Worm (Caenorhabditis elegans) whole organism, L1 larva: Measurements from ENCODE around the gene lin-13.

Source experiments
- C34B4.2 ChIP-seq: sonication (generic microtip); optimal IDR thresholded peaks from 2 replicates; lab custom pipeline; 2017; ENCODE audit warnings: mild to moderate bottlenecking, missing genetic modification characterization, missing compliant biosample characterization
- F16B12.6 ChIP-seq: fragments of 150-350 bp; optimal IDR thresholded peaks from 2 replicates; lab custom pipeline; 2014; ENCODE audit warnings: missing biosample characterization, missing genetic modification characterization
- aly-2 ChIP-seq: fragments of 150-350 bp; optimal IDR thresholded peaks from 2 replicates; lab custom pipeline; 2014; ENCODE audit warnings: missing biosample characterization, missing genetic modification characterization
- ama-1 ChIP-seq: fragments of 150-350 bp; optimal IDR thresholded peaks from 2 replicates; lab custom pipeline; 2014
- blmp-1 ChIP-seq: fragments of 150-350 bp; optimal IDR thresholded peaks from 2 replicates; lab custom pipeline; 2014; ENCODE audit warnings: missing biosample characterization, missing genetic modification characterization
- ceh-90 ChIP-seq: sonication (generic microtip); optimal IDR thresholded peaks from 2 replicates; lab custom pipeline; 2016; ENCODE audit warnings: missing genetic modification characterization, missing compliant biosample characterization
- ces-1 ChIP-seq: fragments of 150-350 bp; optimal IDR thresholded peaks from 2 replicates; lab custom pipeline; 2014; ENCODE audit warnings: missing biosample characterization, missing genetic modification reagents, missing genetic modification characterization
- dsc-1 ChIP-seq: sonication (generic microtip); optimal IDR thresholded peaks from 2 replicates; lab custom pipeline; 2016; ENCODE audit warnings: mild to moderate bottlenecking, missing genetic modification characterization, missing compliant biosample characterization
- efl-1 ChIP-seq, 4 experiments: fragments of 150-350 bp; optimal IDR thresholded peaks in 3 of 4; peaks in 1 of 4; 1 replicate in 1 of 4; 2 replicates in 3 of 4; lab custom pipeline; 2014; ENCODE audit warnings: missing biosample characterization in 2 of 4, missing genetic modification characterization in 2 of 4, missing genetic modification reagents in 2 of 4
- efl-3 ChIP-seq: fragments of 200-800 bp; sonication (Bioruptor generic); optimal IDR thresholded peaks from 2 replicates; lab custom pipeline; 2018; ENCODE audit warnings: mild to moderate bottlenecking, missing genetic modification characterization, missing compliant biosample characterization
- egl-13 ChIP-seq: sonication (generic microtip); optimal IDR thresholded peaks from 2 replicates; lab custom pipeline; 2016; ENCODE audit warnings: missing genotype, missing genetic modification reagents, missing genetic modification characterization, missing compliant biosample characterization
- egl-27 ChIP-seq, 2 experiments: fragments of 150-350 bp in 1 of 2; sonication (generic microtip); optimal IDR thresholded peaks; 3 replicates each; lab custom pipeline; 2017 to 2018; ENCODE audit warnings: missing biosample characterization in 2 of 2, missing genetic modification characterization in 2 of 2, missing genetic modification reagents in 2 of 2
- ets-5 ChIP-seq: fragments of 200-800 bp; sonication (Bioruptor generic); IDR thresholded peaks from 2 replicates; pipeline ENCODE4 v1.3.6; 2022; ENCODE audit warnings: missing genetic modification characterization, missing compliant biosample characterization
- fkh-10 ChIP-seq: sonication (generic microtip); optimal IDR thresholded peaks from 2 replicates; lab custom pipeline; 2017; ENCODE audit warnings: missing biosample characterization, missing genetic modification reagents, missing genetic modification characterization
- fkh-4 ChIP-seq: sonication (generic microtip); optimal IDR thresholded peaks from 2 replicates; lab custom pipeline; 2016; ENCODE audit warnings: missing compliant biosample characterization, missing genetic modification characterization, borderline replicate concordance
- fkh-8 ChIP-seq: sonication (generic microtip); optimal IDR thresholded peaks from 2 replicates; lab custom pipeline; 2016; ENCODE audit warnings: mild to moderate bottlenecking, missing genetic modification characterization, missing compliant biosample characterization
- grh-1 ChIP-seq: fragments of 200-800 bp; sonication (Bioruptor generic); IDR thresholded peaks from 2 replicates; pipeline ENCODE4 v1.3.6; 2022; ENCODE audit warnings: missing genetic modification reagents, missing genetic modification characterization, missing compliant biosample characterization
- hlh-17 ChIP-seq: fragments of 200-800 bp; sonication (Bioruptor generic); optimal IDR thresholded peaks from 2 replicates; lab custom pipeline; 2018; ENCODE audit warnings: missing genetic modification characterization, mild to moderate bottlenecking, missing compliant biosample characterization, moderate library complexity, borderline replicate concordance
- hlh-4 ChIP-seq: sonication (generic microtip); optimal IDR thresholded peaks from 2 replicates; lab custom pipeline; 2016; ENCODE audit warnings: mild to moderate bottlenecking, missing genetic modification characterization, missing compliant biosample characterization
- irx-1 ChIP-seq: sonication (generic microtip); optimal IDR thresholded peaks from 2 replicates; lab custom pipeline; 2016; ENCODE audit warnings: missing genetic modification characterization, missing compliant biosample characterization
- isw-1 ChIP-seq: fragments of 200-800 bp; sonication (Bioruptor generic); IDR thresholded peaks from 2 replicates; pipeline ENCODE4 v1.3.6; 2022; ENCODE audit warnings: missing genetic modification characterization, missing compliant biosample characterization
- lin-14 ChIP-seq: fragments of 200-800 bp; sonication (Bioruptor generic); optimal IDR thresholded peaks from 2 replicates; lab custom pipeline; 2018; ENCODE audit warnings: mild to moderate bottlenecking, missing genetic modification characterization, moderate library complexity, missing compliant biosample characterization
- lin-15B ChIP-seq: fragments of 150-350 bp; sonication (generic microtip); optimal IDR thresholded peaks from 3 replicates; lab custom pipeline; 2014; ENCODE audit warnings: missing biosample characterization, missing genetic modification characterization
- lin-39 ChIP-seq: fragments of 150-350 bp; optimal IDR thresholded peaks from 2 replicates; lab custom pipeline; 2014; ENCODE audit warnings: missing biosample characterization, missing genetic modification reagents, missing genetic modification characterization
- lir-3 ChIP-seq: sonication (generic microtip); optimal IDR thresholded peaks from 2 replicates; lab custom pipeline; 2016; ENCODE audit warnings: mild to moderate bottlenecking, missing genetic modification characterization, moderate library complexity, missing compliant biosample characterization; ENCODE audit not compliant: poor library complexity
- lsy-2 ChIP-seq, 2 experiments: fragments of 150-350 bp; optimal IDR thresholded peaks; 2 replicates each; lab custom pipeline; 2014; ENCODE audit warnings: missing biosample characterization in 2 of 2, missing genetic modification characterization in 2 of 2
- mdl-1 ChIP-seq, 2 experiments: fragments of 150-350 bp; optimal IDR thresholded peaks; 2 replicates each; lab custom pipeline; 2014 to 2017; ENCODE audit warnings: missing biosample characterization in 2 of 2, missing genetic modification characterization in 2 of 2, inconsistent platforms in 1 of 2
- mef-2 ChIP-seq: fragments of 150-350 bp; optimal IDR thresholded peaks from 2 replicates; lab custom pipeline; 2014; ENCODE audit warnings: missing biosample characterization, missing genetic modification characterization
- nhr-12 ChIP-seq: sonication (generic microtip); optimal IDR thresholded peaks from 2 replicates; lab custom pipeline; 2017; ENCODE audit warnings: missing biosample characterization, missing genetic modification characterization
- nhr-28 ChIP-seq: fragments of 150-350 bp; optimal IDR thresholded peaks from 2 replicates; lab custom pipeline; 2014; ENCODE audit warnings: missing biosample characterization, missing genetic modification characterization
- nhr-77 ChIP-seq: fragments of 150-350 bp; optimal IDR thresholded peaks from 2 replicates; lab custom pipeline; 2014; ENCODE audit warnings: missing biosample characterization, missing genetic modification characterization
- nhr-85 ChIP-seq: sonication (generic microtip); peaks from one replicate; lab custom pipeline; 2016; ENCODE audit warnings: missing genetic modification characterization, inconsistent platforms, missing compliant biosample characterization
- pag-3 ChIP-seq: sonication (generic microtip); optimal IDR thresholded peaks from 2 replicates; lab custom pipeline; 2017; ENCODE audit warnings: missing genetic modification characterization, mild to moderate bottlenecking, missing compliant biosample characterization, antibody characterized with exemption, borderline replicate concordance; ENCODE audit not compliant: insufficient read depth
- pqm-1 ChIP-seq: sonication (generic microtip); optimal IDR thresholded peaks from 3 replicates; lab custom pipeline; 2017; ENCODE audit warnings: missing biosample characterization, missing genetic modification characterization
- snpc-4 ChIP-seq: fragments of 150-350 bp; optimal IDR thresholded peaks from 2 replicates; lab custom pipeline; 2014; ENCODE audit warnings: missing biosample characterization, missing genetic modification characterization
- snu-23 ChIP-seq: sonication (generic microtip); optimal IDR thresholded peaks from 2 replicates; lab custom pipeline; 2016; ENCODE audit warnings: missing genetic modification characterization, missing compliant biosample characterization
- sptf-1 ChIP-seq: fragments of 150-350 bp; optimal IDR thresholded peaks from 2 replicates; lab custom pipeline; 2014; ENCODE audit warnings: missing biosample characterization, missing genetic modification characterization
- swsn-7 ChIP-seq: sonication (generic microtip); optimal IDR thresholded peaks from 2 replicates; lab custom pipeline; 2016; ENCODE audit warnings: missing genetic modification characterization, missing compliant biosample characterization
- tbx-2 ChIP-seq: sonication (generic microtip); optimal IDR thresholded peaks from 2 replicates; lab custom pipeline; 2016; ENCODE audit warnings: missing genetic modification characterization, missing compliant biosample characterization
- unc-86 ChIP-seq: sonication (generic microtip); optimal IDR thresholded peaks from 2 replicates; lab custom pipeline; 2016; ENCODE audit warnings: missing genetic modification characterization, missing compliant biosample characterization
- zip-4 ChIP-seq: fragments of 200-800 bp; sonication (Bioruptor generic); optimal IDR thresholded peaks from 2 replicates; lab custom pipeline; 2018; ENCODE audit warnings: mild to moderate bottlenecking, missing genetic modification characterization, moderate library complexity, missing compliant biosample characterization
- ztf-11 ChIP-seq, 2 experiments: sonication (generic microtip); optimal IDR thresholded peaks; 2 replicates each; lab custom pipeline; 2016 to 2017; ENCODE audit warnings: missing genetic modification characterization in 2 of 2, missing biosample characterization in 1 of 2, missing compliant biosample characterization in 1 of 2
- ztf-4 ChIP-seq: fragments of 150-350 bp; optimal IDR thresholded peaks from 2 replicates; lab custom pipeline; 2014; ENCODE audit warnings: missing biosample characterization, missing genetic modification characterization

The lin-13 gene

DNA sequence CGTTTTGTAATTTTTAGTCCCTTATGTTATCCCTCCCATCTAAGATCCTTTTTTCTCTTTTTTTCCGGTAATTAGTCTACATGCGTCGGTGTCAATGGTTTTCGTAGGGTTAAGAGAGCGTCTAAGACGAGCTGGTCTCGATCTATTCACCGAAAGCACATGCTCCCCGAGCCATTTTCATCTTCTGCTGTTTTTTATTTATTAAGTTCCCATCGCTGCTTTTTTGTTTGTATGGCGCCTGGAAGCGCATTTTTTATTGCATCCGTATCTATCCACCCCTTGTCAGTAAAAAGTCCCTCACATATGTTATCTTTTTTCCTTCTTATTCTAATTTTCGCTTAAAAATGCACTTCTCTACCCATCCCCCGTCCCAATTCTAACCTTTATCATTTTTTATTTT lies 27.5 kb upstream of the lin-13 start:
- TF ChIP-seq efl-3 (GFP tag; lab: Kevin White, UChicago): no peak
- TF ChIP-seq pag-3: no peak
- TF ChIP-seq mdl-1 (tag; optimal IDR thresholded peaks at IDR 0.05; lab: Kevin White, UChicago): no peak
- TF ChIP-seq ztf-4: no peak
- TF ChIP-seq lir-3 (tag; lab: Kevin White, UChicago): no peak
- TF ChIP-seq snpc-4: no peak
- no peak for TF ChIP-seq fkh-10 (GFP tag; lab: Kevin White, UChicago)
- TF ChIP-seq F16B12.6 (tag; lab: Kevin White, UChicago): no peak

DNA sequence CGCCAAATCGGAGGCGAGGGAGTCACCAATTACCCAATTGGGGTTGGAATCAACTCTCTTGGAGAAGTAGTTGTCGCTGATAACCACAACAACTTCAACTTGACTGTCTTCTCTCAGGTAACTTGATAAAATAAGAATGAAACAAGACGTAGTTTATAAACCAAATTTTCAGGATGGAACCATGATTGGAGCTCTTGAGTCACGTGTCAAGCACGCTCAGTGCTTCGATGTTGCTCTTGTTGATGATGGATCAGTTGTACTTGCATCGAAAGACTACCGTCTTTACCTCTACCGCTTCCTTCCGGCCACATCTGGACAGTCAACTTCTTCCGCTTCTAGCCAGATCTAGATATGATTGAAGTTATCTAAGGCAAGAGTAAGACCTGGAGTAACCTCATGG lies 26.7 kb upstream of the lin-13 start:
- no peak for TF ChIP-seq ceh-90
- TF ChIP-seq fkh-8: no peak
- TF ChIP-seq swsn-7 (tag; lab: Kevin White, UChicago): no peak
- no peak for TF ChIP-seq lin-15B (tag; lab: Kevin White, UChicago)
- TF ChIP-seq efl-1 (optimal IDR thresholded peaks at IDR 0.05; lab: Kevin White, UChicago): no peak
- TF ChIP-seq efl-1 (GFP tag; optimal IDR thresholded peaks at IDR 0.05 in 1 of 2; lab: Kevin White, UChicago): no peak
- no peak for TF ChIP-seq nhr-77 (tag; lab: Kevin White, UChicago)
- no peak for TF ChIP-seq aly-2
- TF ChIP-seq isw-1 (GFP tag; lab: Robert Waterston, UW): no peak
- no peak for TF ChIP-seq pqm-1 (tag; lab: Kevin White, UChicago)
- TF ChIP-seq unc-86 (tag; lab: Kevin White, UChicago): no peak
- TF ChIP-seq nhr-85 (tag; lab: Kevin White, UChicago): no peak
- no peak for TF ChIP-seq snpc-4
- TF ChIP-seq irx-1 (tag; lab: Kevin White, UChicago): no peak
- TF ChIP-seq grh-1 (GFP tag; lab: Robert Waterston, UW): no peak
- no peak for TF ChIP-seq egl-13
- TF ChIP-seq ets-5 (GFP tag; lab: Robert Waterston, UW): no peak
- no peak for TF ChIP-seq lin-39 (tag; lab: Kevin White, UChicago)
- TF ChIP-seq tbx-2: no peak
- TF ChIP-seq C34B4.2: no peak

DNA sequence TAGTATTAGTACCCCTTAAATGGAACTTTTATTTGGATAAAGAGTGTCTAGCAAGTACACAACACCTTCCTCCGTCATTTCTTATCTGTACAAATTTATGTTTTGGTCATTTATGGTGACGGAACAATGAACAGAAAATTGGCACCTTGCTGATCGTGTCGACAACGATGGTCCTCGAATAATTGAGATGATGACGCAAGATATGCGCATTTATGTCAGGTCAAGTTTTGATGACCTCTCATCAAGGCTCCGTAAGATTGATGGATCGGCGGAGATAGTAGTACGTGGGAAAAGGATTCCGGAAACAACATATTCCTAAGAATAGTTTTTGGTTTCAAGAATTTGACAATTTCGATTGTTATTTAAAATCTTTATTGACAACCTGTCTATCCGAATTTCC lies 24.8 kb upstream of the lin-13 start:
- no peak for TF ChIP-seq zip-4
- no peak for TF ChIP-seq hlh-17 (GFP tag; lab: Kevin White, UChicago)

DNA sequence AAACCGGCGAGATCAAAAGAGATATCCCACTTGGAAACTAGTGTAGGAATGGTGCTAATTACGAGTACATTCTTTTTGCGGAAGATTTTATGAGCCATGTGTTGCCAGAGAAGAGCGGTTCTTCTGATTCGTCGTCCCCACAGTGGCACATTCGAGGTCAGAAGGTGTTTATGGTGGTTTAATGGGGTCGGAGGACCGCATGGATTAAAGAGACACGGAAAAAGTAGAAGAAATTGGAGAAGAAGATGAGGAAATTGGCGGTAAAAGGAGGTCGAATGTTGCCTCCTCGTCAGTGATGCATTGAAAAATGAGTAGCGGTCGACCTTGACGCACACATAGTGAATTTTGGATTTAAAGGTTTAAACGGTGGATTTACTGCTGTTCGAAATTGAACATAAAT lies 24.3 kb upstream of the lin-13 start:
- TF ChIP-seq blmp-1 (peak; percentile 49), fkh-4 (no peak), lsy-2 (tag; optimal IDR thresholded peaks at IDR 0.05; lab: Kevin White, UChicago) (peak in 1 of 2 experiments; percentile 10), nhr-85 (tag; lab: Kevin White, UChicago) (peak; percentile 83), ets-5 (GFP tag; lab: Robert Waterston, UW) (no peak), ztf-11 (tag; optimal IDR thresholded peaks at IDR 0.05; lab: Kevin White, UChicago) (peak in 1 of 2 experiments; percentile 9), egl-27 (tag; optimal IDR thresholded peaks at IDR 0.05; lab: Kevin White, UChicago) (no peak), lin-14 (GFP tag; lab: Kevin White, UChicago) (peak; percentile 43)

DNA sequence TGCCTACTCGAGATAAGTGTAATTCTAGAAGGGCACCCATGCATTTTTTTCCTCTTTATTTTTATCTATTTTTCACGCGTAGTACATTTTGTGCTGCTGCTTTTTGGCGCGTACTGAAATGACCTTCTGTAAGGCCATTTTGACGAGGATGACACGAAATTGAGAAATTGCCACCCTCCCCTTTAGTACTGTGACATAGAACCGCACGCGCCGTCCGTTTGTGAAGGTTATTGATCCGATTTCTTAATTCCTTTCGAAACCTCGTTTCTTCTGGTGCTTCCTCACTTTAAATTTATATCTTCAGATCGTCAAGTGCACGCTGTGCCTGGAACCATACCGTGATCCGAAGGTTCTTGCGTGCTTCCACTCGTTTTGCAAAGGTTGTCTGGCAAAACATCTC lies 21.8 kb upstream of the lin-13 start:
- TF ChIP-seq isw-1 (GFP tag; lab: Robert Waterston, UW) (no peak), mdl-1 (tag; optimal IDR thresholded peaks at IDR 0.05; lab: Kevin White, UChicago) (no peak), tbx-2 (no peak), grh-1 (GFP tag; lab: Robert Waterston, UW) (no peak), lin-14 (GFP tag; lab: Kevin White, UChicago) (peak; percentile 54), nhr-85 (tag; lab: Kevin White, UChicago) (peak; percentile 53), pqm-1 (tag; lab: Kevin White, UChicago) (no peak), snu-23 (GFP tag; lab: Kevin White, UChicago) (peak; percentile 7), efl-1 (optimal IDR thresholded peaks at IDR 0.05; lab: Kevin White, UChicago) (no peak), efl-1 (GFP tag; optimal IDR thresholded peaks at IDR 0.05 in 1 of 2; lab: Kevin White, UChicago) (peak in 1 of 2 experiments; percentile 65), mef-2 (tag; lab: Kevin White, UChicago) (no peak), efl-3 (GFP tag; lab: Kevin White, UChicago) (no peak), nhr-28 (tag; lab: Kevin White, UChicago) (no peak), blmp-1 (no peak), dsc-1 (tag; lab: Kevin White, UChicago) (no peak), hlh-4 (tag; lab: Kevin White, UChicago) (no peak), sptf-1 (tag; lab: Kevin White, UChicago) (no peak), nhr-12 (tag; lab: Kevin White, UChicago) (no peak), ces-1 (GFP tag; lab: Kevin White, UChicago) (no peak), ama-1 (lab: Kevin White, UChicago) (no peak)
